Fruit fly (Drosophila melanogaster): ENCODE measurements around the gene CG32069.

Gene CG32069

DNA sequence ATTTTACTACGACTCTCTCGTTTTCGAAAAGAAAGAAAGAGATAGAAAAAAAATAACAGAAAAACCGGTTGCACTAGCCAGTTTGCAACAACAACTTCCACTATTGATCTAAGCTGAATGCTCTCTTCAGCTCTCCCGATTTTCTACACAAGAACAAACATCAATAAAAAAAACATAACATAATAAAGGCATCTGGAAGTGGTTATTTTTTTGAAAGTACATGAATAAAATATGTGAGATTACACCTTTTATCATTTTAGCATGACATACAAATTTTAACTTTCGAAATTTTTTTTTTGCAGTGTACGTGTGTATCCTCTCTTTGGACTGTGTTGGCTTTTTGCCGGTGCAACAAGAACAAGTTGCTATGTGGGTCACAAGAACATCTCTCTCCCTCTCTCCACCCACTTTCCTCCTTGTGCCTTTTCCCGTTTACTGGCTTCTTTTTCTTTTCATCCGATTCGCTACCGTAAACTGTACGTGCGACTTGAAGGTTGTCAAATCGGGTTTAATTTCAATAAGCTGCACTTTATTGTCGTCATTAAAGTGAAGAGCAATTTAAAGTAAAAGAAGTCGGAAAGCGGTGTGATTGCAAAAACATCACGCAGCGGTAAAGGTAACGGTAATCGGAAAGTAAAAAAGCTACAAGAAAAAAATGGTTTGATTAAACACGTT lies 22.3 kb upstream of the CG32069 start (continued):
- TF ChIP-seq bab2 (GFP tag; optimal IDR thresholded peaks at IDR 0.05): peak; percentile 96
- peak; percentile 82 for TF ChIP-seq CG4328 (GFP tag; optimal IDR thresholded peaks at IDR 0.05)
- peak; percentile 82 for TF ChIP-seq CG30020 (tag; optimal IDR thresholded peaks at IDR 0.05)
- TF ChIP-seq crol (GFP tag; IDR thresholded peaks at IDR 0.05): peak; percentile 76
- peak; percentile 89 for TF ChIP-seq twi (tag; optimal IDR thresholded peaks at IDR 0.05)
- peak; percentile 94 for TF ChIP-seq CG7786 (GFP tag; optimal IDR thresholded peaks at IDR 0.05)
- TF ChIP-seq CG7372 (GFP tag; IDR thresholded peaks at IDR 0.05): peak; percentile 91
- peak; percentile 91 for TF ChIP-seq CG3065 (GFP tag; optimal IDR thresholded peaks at IDR 0.05)
- TF ChIP-seq dati (GFP tag; IDR thresholded peaks at IDR 0.05): peak; percentile 90
- peak; percentile 74 for TF ChIP-seq zfh2 (GFP tag; optimal IDR thresholded peaks at IDR 0.05)
- TF ChIP-seq cad (GFP tag; optimal IDR thresholded peaks at IDR 0.05): no peak
- peak; percentile 77 for TF ChIP-seq CG18011 (GFP tag; optimal IDR thresholded peaks at IDR 0.05)
- TF ChIP-seq CG13123 (GFP tag; optimal IDR thresholded peaks at IDR 0.05): peak; percentile 92
- TF ChIP-seq Mes4 (GFP tag; optimal IDR thresholded peaks at IDR 0.05): peak; percentile 98
- peak; percentile 97 for TF ChIP-seq ara (GFP tag; IDR thresholded peaks at IDR 0.05)
- TF ChIP-seq Nf-YA (GFP tag; IDR thresholded peaks at IDR 0.05): peak; percentile 96
- TF ChIP-seq wek (GFP tag; optimal IDR thresholded peaks at IDR 0.05): peak; percentile 78
- TF ChIP-seq mld (GFP tag; IDR thresholded peaks at IDR 0.05; ENCODE audit: partially characterized antibody): no peak
- peak; percentile 95 for TF ChIP-seq lmd (GFP tag; IDR thresholded peaks at IDR 0.05)
- no peak for TF ChIP-seq Dref (GFP tag; IDR thresholded peaks at IDR 0.05)
- TF ChIP-seq ap (GFP tag; IDR thresholded peaks at IDR 0.05): peak; percentile 97
- peak; percentile 82 for TF ChIP-seq Kr (GFP tag; optimal IDR thresholded peaks at IDR 0.05)
- TF ChIP-seq CG11398 (GFP tag; optimal IDR thresholded peaks at IDR 0.05): peak; percentile 98
- TF ChIP-seq Abd-B (GFP tag; optimal IDR thresholded peaks at IDR 0.05): peak; percentile 95
- peak; percentile 97 for TF ChIP-seq gce (GFP tag; IDR thresholded peaks at IDR 0.05)
- no peak for TF ChIP-seq ftz-f1 (GFP tag; optimal IDR thresholded peaks at IDR 0.05)
- TF ChIP-seq CG7745 (tag; optimal IDR thresholded peaks at IDR 0.05): peak; percentile 91
- peak; percentile 99 for TF ChIP-seq CG10979 (tag; optimal IDR thresholded peaks at IDR 0.05)
- no peak for TF ChIP-seq unc-4 (GFP tag; IDR thresholded peaks at IDR 0.05; ENCODE audit: partially characterized antibody)
- TF ChIP-seq CG18764 (GFP tag; optimal IDR thresholded peaks at IDR 0.05): peak; percentile 96
- peak; percentile 97 for TF ChIP-seq CG34422 (GFP tag; IDR thresholded peaks at IDR 0.05)
- TF ChIP-seq phol (tag; optimal IDR thresholded peaks at IDR 0.05): peak; percentile 95
- peak; percentile 94 for TF ChIP-seq Hr3 (GFP tag; optimal IDR thresholded peaks at IDR 0.05)
- no peak for TF ChIP-seq lov (optimal IDR thresholded peaks at IDR 0.05)
- peak; percentile 97 for TF ChIP-seq lov (GFP tag; IDR thresholded peaks at IDR 0.05)
- TF ChIP-seq ham (GFP tag; IDR thresholded peaks at IDR 0.05): no peak
- TF ChIP-seq Meics (GFP tag; optimal IDR thresholded peaks at IDR 0.05): peak; percentile 89
- peak; percentile 80 for TF ChIP-seq Doc2 (GFP tag; IDR thresholded peaks at IDR 0.05)
- TF ChIP-seq CG2199 (GFP tag; IDR thresholded peaks at IDR 0.05): peak; percentile 97
- peak; percentile 78 for TF ChIP-seq CG15073 (GFP tag; optimal IDR thresholded peaks at IDR 0.05)
- TF ChIP-seq CG1832 (GFP tag; optimal IDR thresholded peaks at IDR 0.05): no peak
- TF ChIP-seq abd-A (tag; optimal IDR thresholded peaks at IDR 0.05): no peak
- TF ChIP-seq CG10366 (GFP tag; IDR thresholded peaks at IDR 0.05): peak; percentile 96
- TF ChIP-seq CG11696 (GFP tag; IDR thresholded peaks at IDR 0.05): peak; percentile 87
- TF ChIP-seq HLH3B (GFP tag; IDR thresholded peaks at IDR 0.05): peak; percentile 98
- TF ChIP-seq bigmax (GFP tag; optimal IDR thresholded peaks at IDR 0.05): peak; percentile 28
- peak; percentile 97 for TF ChIP-seq tin (GFP tag; optimal IDR thresholded peaks at IDR 0.05)
- TF ChIP-seq esg (GFP tag; conservative IDR thresholded peaks at IDR 0.05): peak; percentile 93
- TF ChIP-seq CG5953 (GFP tag; IDR thresholded peaks at IDR 0.05): peak; percentile 95
- TF ChIP-seq Scr (GFP tag; IDR thresholded peaks at IDR 0.05; ENCODE audit: partially characterized antibody): no peak
- TF ChIP-seq gcm2 (GFP tag; optimal IDR thresholded peaks at IDR 0.05): peak; percentile 95
